Worm (Caenorhabditis elegans) whole organism, L4 larva: Measurements from ENCODE around the gene lin-52.

Source experiments
- D1046.2 ChIP-seq: fragments of 200-800 bp; sonication (Bioruptor generic); IDR thresholded peaks from 2 replicates; pipeline ENCODE4 v1.3.6; 2022; ENCODE audit warnings: missing genetic modification characterization, missing compliant biosample characterization
- F10B5.3 ChIP-seq: sonication (generic microtip); optimal IDR thresholded peaks from 2 replicates; lab custom pipeline; 2016; ENCODE audit warnings: mild to moderate bottlenecking, missing genetic modification characterization, missing compliant biosample characterization
- F37D6.2 ChIP-seq: sonication (generic microtip); optimal IDR thresholded peaks from 2 replicates; lab custom pipeline; 2016; ENCODE audit warnings: mild to moderate bottlenecking, missing genetic modification characterization, missing compliant biosample characterization
- Y48G9A.11 ChIP-seq: fragments of 200-800 bp; sonication (Bioruptor generic); IDR thresholded peaks from 2 replicates; pipeline ENCODE4 v1.3.6; 2022; ENCODE audit warnings: missing genetic modification reagents, missing genetic modification characterization, missing compliant biosample characterization
- aha-1 ChIP-seq: fragments of 150-350 bp; peaks from one replicate; lab custom pipeline; 2014; ENCODE audit warnings: missing biosample characterization, missing genetic modification characterization
- aly-2 ChIP-seq: sonication (generic microtip); optimal IDR thresholded peaks from 2 replicates; lab custom pipeline; 2018; ENCODE audit warnings: missing biosample characterization, missing genetic modification characterization
- attf-4 ChIP-seq: sonication (generic microtip); optimal IDR thresholded peaks from 3 replicates; lab custom pipeline; 2017; ENCODE audit warnings: missing biosample characterization, missing genetic modification characterization
- ceh-32 ChIP-seq: sonication (generic microtip); optimal IDR thresholded peaks from 2 replicates; lab custom pipeline; 2016; ENCODE audit warnings: mild to moderate bottlenecking, missing genetic modification characterization, missing compliant biosample characterization; ENCODE audit not compliant: poor library complexity
- cey-2 ChIP-seq: sonication (generic microtip); optimal IDR thresholded peaks from 3 replicates; lab custom pipeline; 2017; ENCODE audit warnings: missing genetic modification characterization, mild to moderate bottlenecking, missing compliant biosample characterization, antibody characterized with exemption, borderline replicate concordance; ENCODE audit not compliant: insufficient read depth
- daf-16 ChIP-seq, 3 experiments: sonication (generic microtip); optimal IDR thresholded peaks; 2 replicates each; lab custom pipeline; 2016 to 2017; ENCODE audit warnings: missing genetic modification characterization in 3 of 3, missing genetic modification reagents in 3 of 3, mild to moderate bottlenecking in 2 of 3, missing compliant biosample characterization in 2 of 3, missing biosample characterization in 1 of 3, moderate library complexity in 1 of 3
- daf-8 ChIP-seq: fragments of 200-800 bp; sonication (Bioruptor generic); IDR thresholded peaks from 2 replicates; pipeline ENCODE4 v1.3.6; 2022; ENCODE audit warnings: missing genetic modification characterization, missing compliant biosample characterization
- dmd-6 ChIP-seq: fragments of 200-800 bp; sonication (Bioruptor generic); IDR thresholded peaks from 2 replicates; pipeline ENCODE4 v1.3.6; 2022; ENCODE audit warnings: missing genetic modification reagents, missing genetic modification characterization, missing compliant biosample characterization
- dmd-9 ChIP-seq: fragments of 200-800 bp; sonication (Bioruptor generic); IDR thresholded peaks from 2 replicates; pipeline ENCODE4 v1.3.6; 2022; ENCODE audit warnings: missing genetic modification reagents, missing genetic modification characterization, missing compliant biosample characterization
- duxl-1 ChIP-seq: sonication (generic microtip); optimal IDR thresholded peaks from 2 replicates; lab custom pipeline; 2016; ENCODE audit warnings: mild to moderate bottlenecking, missing genetic modification characterization, moderate library complexity, missing compliant biosample characterization; ENCODE audit not compliant: poor library complexity
- dve-1 ChIP-seq: sonication (generic microtip); optimal IDR thresholded peaks from 2 replicates; lab custom pipeline; 2017; ENCODE audit warnings: antibody characterized with exemption, mild to moderate bottlenecking, missing genetic modification characterization, missing compliant biosample characterization; ENCODE audit not compliant: insufficient read depth
- gei-8 ChIP-seq: fragments of 200-800 bp; sonication (Bioruptor generic); optimal IDR thresholded peaks from 2 replicates; lab custom pipeline; 2018; ENCODE audit warnings: mild to moderate bottlenecking, missing genetic modification characterization, missing compliant biosample characterization
- hif-1 ChIP-seq, 2 experiments: sonication (generic microtip); optimal IDR thresholded peaks; 2 replicates each; lab custom pipeline; 2016 to 2017; ENCODE audit warnings: missing compliant biosample characterization in 2 of 2, missing genetic modification characterization in 2 of 2, missing genetic modification reagents in 2 of 2, missing genotype in 2 of 2, mild to moderate bottlenecking in 1 of 2
- hlh-11 ChIP-seq: fragments of 200-800 bp; sonication (Bioruptor generic); optimal IDR thresholded peaks from 2 replicates; lab custom pipeline; 2018; ENCODE audit warnings: mild to moderate bottlenecking, missing genetic modification characterization, missing compliant biosample characterization
- hlh-30 ChIP-seq: sonication (generic microtip); optimal IDR thresholded peaks from 2 replicates; lab custom pipeline; 2017; ENCODE audit warnings: antibody characterized with exemption, mild to moderate bottlenecking, missing genetic modification characterization, missing compliant biosample characterization; ENCODE audit not compliant: insufficient read depth
- lim-7 ChIP-seq: fragments of 200-800 bp; sonication (Bioruptor generic); IDR thresholded peaks from 2 replicates; pipeline ENCODE4 v1.3.6; 2022; ENCODE audit warnings: missing genetic modification characterization, missing compliant biosample characterization
- lin-1 ChIP-seq: fragments of 200-800 bp; sonication (Bioruptor generic); IDR thresholded peaks from 2 replicates; pipeline ENCODE4 v1.3.6; 2022; ENCODE audit warnings: missing genetic modification reagents, missing genetic modification characterization, missing compliant biosample characterization
- lin-13 ChIP-seq: fragments of 150-350 bp; optimal IDR thresholded peaks from 2 replicates; lab custom pipeline; 2014; ENCODE audit warnings: missing biosample characterization, missing genetic modification reagents, missing genetic modification characterization
- lin-15B ChIP-seq: fragments of 150-350 bp; sonication (generic microtip); optimal IDR thresholded peaks from 3 replicates; lab custom pipeline; 2014; ENCODE audit warnings: missing biosample characterization, missing genetic modification characterization
- lin-38 ChIP-seq: fragments of 200-800 bp; sonication (Bioruptor generic); IDR thresholded peaks from 2 replicates; pipeline ENCODE4 v1.3.6; 2022; ENCODE audit warnings: missing genetic modification reagents, missing genetic modification characterization, missing compliant biosample characterization
- lsy-2 ChIP-seq, 2 experiments: fragments of 150-350 bp in 1 of 2; sonication (generic microtip) in 1 of 2; optimal IDR thresholded peaks; 2 replicates each; lab custom pipeline; 2014 to 2017; ENCODE audit warnings: missing biosample characterization in 2 of 2, missing genetic modification characterization in 2 of 2
- madf-9 ChIP-seq: fragments of 200-800 bp; sonication (Bioruptor generic); conservative IDR thresholded peaks from 2 replicates; pipeline ENCODE4 v1.3.6; 2022; ENCODE audit warnings: missing genetic modification reagents, missing genetic modification characterization, missing compliant biosample characterization
- mdl-1 ChIP-seq, 2 experiments: fragments of 150-350 bp in 1 of 2; sonication (generic microtip) in 1 of 2; optimal IDR thresholded peaks; 2 replicates each; lab custom pipeline; 2014 to 2017; ENCODE audit warnings: missing biosample characterization in 2 of 2, missing genetic modification characterization in 2 of 2
- mep-1 ChIP-seq: fragments of 150-350 bp; sonication (generic microtip); optimal IDR thresholded peaks from 3 replicates; lab custom pipeline; 2014; ENCODE audit warnings: missing biosample characterization, missing genetic modification characterization
- mes-2 ChIP-seq: sonication (generic microtip); optimal IDR thresholded peaks from 2 replicates; lab custom pipeline; 2016; ENCODE audit warnings: missing genotype, mild to moderate bottlenecking, missing genetic modification characterization, missing compliant biosample characterization; ENCODE audit not compliant: poor library complexity, severe bottlenecking
- nhr-102 ChIP-seq: sonication (generic microtip); optimal IDR thresholded peaks from 2 replicates; lab custom pipeline; 2016; ENCODE audit warnings: mild to moderate bottlenecking, missing genetic modification characterization, moderate library complexity, missing compliant biosample characterization
- nhr-11 ChIP-seq: fragments of 150-350 bp; optimal IDR thresholded peaks from 2 replicates; lab custom pipeline; 2014; ENCODE audit warnings: missing biosample characterization, missing genetic modification characterization
- nhr-25 ChIP-seq: sonication (generic microtip); optimal IDR thresholded peaks from 2 replicates; lab custom pipeline; 2017; ENCODE audit warnings: missing genetic modification characterization, mild to moderate bottlenecking, missing compliant biosample characterization, antibody characterized with exemption, moderate library complexity, borderline replicate concordance; ENCODE audit not compliant: insufficient read depth
- nhr-28 ChIP-seq: fragments of 150-350 bp; optimal IDR thresholded peaks from 2 replicates; lab custom pipeline; 2014; ENCODE audit warnings: missing biosample characterization, missing genetic modification characterization
- nhr-48 ChIP-seq: sonication (generic microtip); optimal IDR thresholded peaks from 2 replicates; lab custom pipeline; 2016; ENCODE audit warnings: mild to moderate bottlenecking, missing genetic modification characterization, missing compliant biosample characterization
- nhr-77 ChIP-seq: fragments of 150-350 bp; optimal IDR thresholded peaks from 2 replicates; lab custom pipeline; 2014; ENCODE audit warnings: missing biosample characterization, missing genetic modification characterization
- pha-4 ChIP-seq, 2 experiments: fragments of 150-350 bp in 1 of 2; fragments of 200-800 bp in 1 of 2; sonication (Bioruptor generic) in 1 of 2; IDR thresholded peaks in 1 of 2; optimal IDR thresholded peaks in 1 of 2; 2 replicates each; pipeline versions ENCODE4 v1.3.6 to Lab custom; 2014 to 2022; ENCODE audit warnings: missing genetic modification characterization in 2 of 2, missing genetic modification reagents in 2 of 2, missing biosample characterization in 1 of 2, missing compliant biosample characterization in 1 of 2
- php-3 ChIP-seq: fragments of 200-800 bp; sonication (Bioruptor generic); IDR thresholded peaks from 2 replicates; pipeline ENCODE4 v1.3.6; 2022; ENCODE audit warnings: missing genetic modification reagents, missing genetic modification characterization, missing compliant biosample characterization
- pqm-1 ChIP-seq: sonication (generic microtip); optimal IDR thresholded peaks from 2 replicates; lab custom pipeline; 2017; ENCODE audit warnings: missing biosample characterization, missing genetic modification characterization
- saeg-2 ChIP-seq: fragments of 200-800 bp; sonication (Bioruptor generic); IDR thresholded peaks from 2 replicates; pipeline ENCODE4 v1.3.6; 2022; ENCODE audit warnings: missing genetic modification reagents, missing genetic modification characterization, missing compliant biosample characterization
- sdz-12 ChIP-seq: fragments of 200-800 bp; sonication (Bioruptor generic); optimal IDR thresholded peaks from 2 replicates; lab custom pipeline; 2018; ENCODE audit warnings: mild to moderate bottlenecking, missing genetic modification characterization, missing compliant biosample characterization
- set-16 ChIP-seq: fragments of 200-800 bp; sonication (Bioruptor generic); IDR thresholded peaks from 2 replicates; pipeline ENCODE4 v1.3.6; 2022; ENCODE audit warnings: missing genetic modification reagents, missing genetic modification characterization, missing compliant biosample characterization
- snpc-4 ChIP-seq: fragments of 150-350 bp; optimal IDR thresholded peaks from 2 replicates; lab custom pipeline; 2014; ENCODE audit warnings: missing biosample characterization, missing genetic modification characterization
- unc-130 ChIP-seq: sonication (generic microtip); optimal IDR thresholded peaks from 2 replicates; lab custom pipeline; 2016; ENCODE audit warnings: missing genetic modification reagents, missing genetic modification characterization, missing compliant biosample characterization
- unc-62 ChIP-seq, 3 experiments: fragments of 150-350 bp in 1 of 3; sonication (generic microtip); optimal IDR thresholded peaks in 2 of 3; peaks in 1 of 3; 1 replicate in 1 of 3; 2 replicates in 2 of 3; lab custom pipeline; 2014 to 2017; ENCODE audit warnings: missing biosample characterization in 3 of 3, missing genetic modification characterization in 3 of 3, missing genetic modification reagents in 3 of 3, missing genotype in 1 of 3
- vab-7 ChIP-seq: fragments of 200-800 bp; sonication (Bioruptor generic); IDR thresholded peaks from 2 replicates; pipeline ENCODE4 v1.3.6; 2022; ENCODE audit warnings: missing genetic modification reagents, missing genetic modification characterization, missing compliant biosample characterization
- zag-1 ChIP-seq: fragments of 150-350 bp; optimal IDR thresholded peaks from 2 replicates; lab custom pipeline; 2014; ENCODE audit warnings: missing biosample characterization, missing genetic modification characterization

The lin-52 gene

ce11 chrIII:9858061-9858460, 33.5 kb upstream of the lin-52 start (continued):
- no peak for TF ChIP-seq vab-7 (GFP tag; lab: Robert Waterston, UW)
- no peak for TF ChIP-seq nhr-102 (tag; lab: Kevin White, UChicago)
- TF ChIP-seq lin-15B (tag; lab: Kevin White, UChicago), result no peak
- no peak for TF ChIP-seq nhr-11
- TF ChIP-seq unc-130 (GFP tag; lab: Kevin White, UChicago), result no peak
- no peak for TF ChIP-seq lin-13 (GFP tag; lab: Kevin White, UChicago)
- peak; percentile 38 for TF ChIP-seq pqm-1 (tag; lab: Kevin White, UChicago)
- no peak for TF ChIP-seq nhr-25

DNA sequence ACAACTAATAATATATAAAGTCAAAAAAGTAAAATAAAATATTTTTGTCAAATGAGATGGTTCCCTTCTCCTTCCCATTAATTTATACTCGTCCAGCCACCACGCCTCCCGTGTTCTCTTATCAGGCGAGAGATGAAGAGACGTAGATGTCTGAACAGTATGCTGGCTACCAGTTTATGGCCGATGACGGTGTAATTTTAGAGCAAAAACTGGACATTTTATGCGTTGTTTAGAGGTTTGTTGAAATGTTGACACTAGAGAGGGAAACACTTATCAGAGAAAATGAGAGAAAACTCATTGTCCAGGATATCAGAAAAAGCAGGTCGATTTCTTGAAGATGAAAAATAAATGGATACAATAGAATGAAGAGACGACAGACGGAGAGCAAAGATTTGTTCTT, 32.6 kb upstream of the lin-52 start:
- TF ChIP-seq duxl-1 (tag; lab: Kevin White, UChicago) (no peak), ceh-32 (tag; lab: Kevin White, UChicago) (no peak), nhr-48 (tag; lab: Kevin White, UChicago) (no peak), Y48G9A.11 (no peak), nhr-28 (tag; lab: Kevin White, UChicago) (peak; percentile 27), nhr-11 (peak; percentile 15), lsy-2 (tag; optimal IDR thresholded peaks at IDR 0.05; lab: Kevin White, UChicago) (no peak), pqm-1 (tag; lab: Kevin White, UChicago) (peak; percentile 8), lim-7 (no peak), F37D6.2 (tag; lab: Kevin White, UChicago) (no peak), pha-4 (GFP tag; IDR thresholded peaks at IDR 0.05; lab: Robert Waterston, UW) (no peak), pha-4 (tag; optimal IDR thresholded peaks at IDR 0.05; lab: Kevin White, UChicago) (no peak), aha-1 (no peak), mep-1 (tag; lab: Kevin White, UChicago) (peak; percentile 8), lin-38 (GFP tag; lab: Robert Waterston, UW) (no peak), set-16 (no peak), sdz-12 (GFP tag; lab: Kevin White, UChicago) (no peak), hif-1 (tag; optimal IDR thresholded peaks at IDR 0.05; lab: Kevin White, UChicago) (no peak), hlh-11 (tag; lab: Kevin White, UChicago) (peak; percentile 54), lin-15B (tag; lab: Kevin White, UChicago) (no peak), D1046.2 (GFP tag; lab: Robert Waterston, UW) (no peak), dmd-9 (GFP tag; lab: Robert Waterston, UW) (no peak), daf-8 (GFP tag; lab: Robert Waterston, UW) (no peak), php-3 (GFP tag; lab: Robert Waterston, UW) (peak; percentile 79), attf-4 (tag; lab: Kevin White, UChicago) (no peak), daf-16 (GFP tag; optimal IDR thresholded peaks at IDR 0.05; lab: Kevin White, UChicago) (no peak), daf-16 (tag; optimal IDR thresholded peaks at IDR 0.05; lab: Kevin White, UChicago) (peak; percentile 90), unc-62 (GFP tag; optimal IDR thresholded peaks at IDR 0.05 in 1 of 2; lab: Kevin White, UChicago) (peak in 1 of 2 experiments; percentile 29), unc-62 (tag; optimal IDR thresholded peaks at IDR 0.05; lab: Kevin White, UChicago) (no peak), saeg-2 (no peak), hlh-30 (tag; lab: Kevin White, UChicago) (peak; percentile 38), cey-2 (no peak), nhr-77 (tag; lab: Kevin White, UChicago) (peak; percentile 36), F10B5.3 (tag; lab: Kevin White, UChicago) (no peak), gei-8 (GFP tag; lab: Kevin White, UChicago) (no peak), aly-2 (tag; lab: Kevin White, UChicago) (no peak), lin-13 (GFP tag; lab: Kevin White, UChicago) (no peak), mdl-1 (tag; optimal IDR thresholded peaks at IDR 0.05; lab: Kevin White, UChicago) (peak in 1 of 2 experiments; percentile 36), snpc-4 (tag; lab: Kevin White, UChicago) (no peak), zag-1 (no peak), lin-1 (GFP tag; lab: Robert Waterston, UW) (no peak), madf-9 (GFP tag; lab: Robert Waterston, UW) (no peak), dve-1 (tag; lab: Kevin White, UChicago) (peak; percentile 77), dmd-6 (GFP tag; lab: Robert Waterston, UW) (peak; percentile 57), mes-2 (tag; lab: Kevin White, UChicago) (peak; percentile 21)
